Worm (Caenorhabditis elegans): ENCODE measurements around the gene eef-1G.

eef-1G gene

DNA sequence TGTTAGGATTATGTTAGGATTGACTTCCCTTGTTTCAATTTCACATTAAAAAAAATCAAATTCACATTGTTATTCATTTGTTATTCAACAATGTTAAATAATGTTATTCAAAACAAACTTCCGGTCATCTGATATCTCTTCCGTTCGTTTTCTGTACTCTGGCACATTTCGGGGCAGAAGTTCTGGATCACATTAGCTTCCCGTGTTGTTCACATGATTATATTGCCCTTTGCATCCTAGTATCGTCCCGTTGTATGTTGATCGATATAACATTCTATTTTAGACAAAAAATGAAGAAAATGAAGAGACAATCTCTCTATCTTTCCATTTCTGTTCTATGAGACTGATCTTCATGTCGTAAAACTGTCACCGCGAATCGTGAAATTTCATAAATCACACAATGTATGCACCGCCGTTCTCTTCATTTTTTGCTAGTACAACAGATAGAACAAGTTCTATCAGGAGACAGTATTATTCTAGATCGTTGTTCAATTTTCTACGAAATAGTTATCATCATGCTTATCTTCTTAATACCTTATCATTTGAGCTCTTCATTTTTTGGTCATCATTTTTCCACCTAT is 25.4 kb upstream of the eef-1G start:
- TF ChIP-seq ceh-6 (GFP tag; optimal IDR thresholded peaks at IDR 0.05) (no peak), zip-5 (tag; optimal IDR thresholded peaks at IDR 0.05) (no peak), tbx-7 (tag; optimal IDR thresholded peaks at IDR 0.05) (no peak), fkh-10 (GFP tag; optimal IDR thresholded peaks at IDR 0.05) (no peak), ztf-16 (tag; optimal IDR thresholded peaks at IDR 0.05) (no peak), elt-4 (tag; optimal IDR thresholded peaks at IDR 0.05) (no peak)

DNA sequence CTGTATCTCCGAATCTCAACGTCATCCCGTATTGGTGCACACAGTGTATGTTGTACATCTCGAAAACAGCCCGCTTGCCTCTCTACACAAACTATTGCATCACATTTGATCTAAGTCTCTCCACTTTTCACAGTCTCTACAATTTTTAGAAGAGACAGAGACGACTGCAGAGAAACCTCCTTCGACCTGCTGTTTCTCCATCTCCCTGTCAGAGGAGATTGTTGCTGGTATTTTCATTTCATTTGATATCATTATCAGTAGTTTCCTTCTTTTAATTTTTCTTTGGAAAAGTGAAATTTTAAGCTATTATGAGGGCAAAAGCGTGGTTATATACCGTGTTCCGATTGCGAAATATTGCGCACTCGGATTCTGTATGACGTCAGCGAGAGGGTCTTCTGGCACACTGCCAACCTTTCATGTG is 24.9 kb upstream of the eef-1G start:
- TF ChIP-seq nfya-1 (tag; optimal IDR thresholded peaks at IDR 0.05) (peak; percentile 68), elt-2 (tag; optimal IDR thresholded peaks at IDR 0.05) (peak; percentile 71), ceh-48 (tag; optimal IDR thresholded peaks at IDR 0.05) (no peak), fkh-10 (GFP tag; optimal IDR thresholded peaks at IDR 0.05) (no peak), pag-3 (tag; optimal IDR thresholded peaks at IDR 0.05; ENCODE audit: borderline replicate concordance) (no peak), pqm-1 (tag; optimal IDR thresholded peaks at IDR 0.05) (peak; percentile 49), ceh-24 (tag; optimal IDR thresholded peaks at IDR 0.05) (no peak), ztf-16 (tag; optimal IDR thresholded peaks at IDR 0.05) (no peak), unc-55 (GFP tag; optimal IDR thresholded peaks at IDR 0.05) (peak; percentile 29), unc-42 (tag; optimal IDR thresholded peaks at IDR 0.05) (peak; percentile 24), ref-2 (tag; optimal IDR thresholded peaks at IDR 0.05) (peak; percentile 37)

ce11 chrV:10941150-10941549 is 24.4 kb upstream of the eef-1G start, which contains the start of gene F17C11.26:
F17C11.26 (plus strand) TSS chrV:10941450.
- TF ChIP-seq ceh-48 (tag; optimal IDR thresholded peaks at IDR 0.05), result no peak
- TF ChIP-seq C08G9.2 (tag; optimal IDR thresholded peaks at IDR 0.05), result no peak
- TF ChIP-seq fkh-6 (tag; optimal IDR thresholded peaks at IDR 0.05), result no peak
- no peak for TF ChIP-seq syd-9 (tag; optimal IDR thresholded peaks at IDR 0.05)
- no peak for TF ChIP-seq pag-3 (tag; optimal IDR thresholded peaks at IDR 0.05; ENCODE audit: borderline replicate concordance)
- TF ChIP-seq odd-2 (tag; optimal IDR thresholded peaks at IDR 0.05), result no peak
- TF ChIP-seq hlh-6 (tag; optimal IDR thresholded peaks at IDR 0.05), result no peak
- no peak for TF ChIP-seq hlh-15 (tag; optimal IDR thresholded peaks at IDR 0.05)
- TF ChIP-seq pha-2 (tag; optimal IDR thresholded peaks at IDR 0.05), result no peak
- TF ChIP-seq pat-9 (tag; optimal IDR thresholded peaks at IDR 0.05), result no peak
- TF ChIP-seq ztf-16 (tag; optimal IDR thresholded peaks at IDR 0.05), result no peak

ce11 chrV:10942161-10942560 is 23.4 kb upstream of the eef-1G start, which contains the start of gene zip-9:
zip-9 (plus strand) TSS chrV:10942461.
- TF ChIP-seq C08G9.2 (tag; optimal IDR thresholded peaks at IDR 0.05), result no peak
- no peak for TF ChIP-seq sox-2 (GFP tag; IDR thresholded peaks at IDR 0.05)
- no peak for TF ChIP-seq gmeb-2 (tag; optimal IDR thresholded peaks at IDR 0.05)
- TF ChIP-seq pat-9 (tag; optimal IDR thresholded peaks at IDR 0.05), result no peak
- TF ChIP-seq ceh-18 (tag; optimal IDR thresholded peaks at IDR 0.05), result no peak
- TF ChIP-seq ref-2 (tag; optimal IDR thresholded peaks at IDR 0.05), result no peak
- TF ChIP-seq mec-3 (tag; optimal IDR thresholded peaks at IDR 0.05; ENCODE audit: borderline replicate concordance), result no peak
- no peak for TF ChIP-seq K09A11.1 (tag; optimal IDR thresholded peaks at IDR 0.05; ENCODE audit: insufficient read depth)
- no peak for TF ChIP-seq hlh-6 (tag; optimal IDR thresholded peaks at IDR 0.05)
- no peak for TF ChIP-seq ttx-3 (tag; optimal IDR thresholded peaks at IDR 0.05)
- TF ChIP-seq ceh-31 (tag; optimal IDR thresholded peaks at IDR 0.05), result no peak
- no peak for TF ChIP-seq nhr-11 (tag; optimal IDR thresholded peaks at IDR 0.05)
- TF ChIP-seq fax-1 (tag; optimal IDR thresholded peaks at IDR 0.05), result no peak
- no peak for TF ChIP-seq ahr-1 (tag; optimal IDR thresholded peaks at IDR 0.05)
- TF ChIP-seq ceh-14 (tag; optimal IDR thresholded peaks at IDR 0.05), result no peak
- no peak for TF ChIP-seq lim-6 (tag; optimal IDR thresholded peaks at IDR 0.05)

All from whole organism, late embryonic.